Worm (Caenorhabditis elegans): Measurements from ENCODE around the gene K08D9.9.

K08D9.9 gene

ce11 chrV:3230150-3230549 is 6.4 kb downstream of the K08D9.9 start:
- TF ChIP-seq pha-4 (GFP tag; IDR thresholded peaks at IDR 0.05) (no peak), pha-4 (tag; optimal IDR thresholded peaks at IDR 0.05) (no peak), F26F4.8 (GFP tag; conservative IDR thresholded peaks at IDR 0.05) (no peak), mdt-29 (GFP tag; IDR thresholded peaks at IDR 0.05) (no peak), ZK546.5 (tag; optimal IDR thresholded peaks at IDR 0.05) (no peak), dpl-1 (GFP tag; optimal IDR thresholded peaks at IDR 0.05) (no peak), pqm-1 (tag; optimal IDR thresholded peaks at IDR 0.05) (no peak), jun-1 (tag; optimal IDR thresholded peaks at IDR 0.05) (no peak), T20F7.1 (GFP tag; optimal IDR thresholded peaks at IDR 0.05) (no peak)

ce11 chrV:3227373-3227772 is 9.1 kb downstream of the K08D9.9 start, which contains the start of gene K08D9.2:
K08D9.2 (plus strand) TSS chrV:3227673.
- TF ChIP-seq spr-1 (tag; optimal IDR thresholded peaks at IDR 0.05) (no peak), ama-1 (optimal IDR thresholded peaks at IDR 0.05) (no peak), tag-97 (GFP tag; IDR thresholded peaks at IDR 0.05) (no peak), daf-12 (tag; optimal IDR thresholded peaks at IDR 0.05) (no peak), mes-2 (tag; optimal IDR thresholded peaks at IDR 0.05; ENCODE audit: poor library complexity, severe bottlenecking) (no peak), zfp-2 (tag; optimal IDR thresholded peaks at IDR 0.05) (no peak), fkh-10 (GFP tag; optimal IDR thresholded peaks at IDR 0.05) (no peak), lin-13 (GFP tag; optimal IDR thresholded peaks at IDR 0.05) (no peak), zag-1 (tag; optimal IDR thresholded peaks at IDR 0.05) (no peak), F44E2.7 (GFP tag; IDR thresholded peaks at IDR 0.05) (no peak)

- TF ChIP-seq F44E2.7 (GFP tag; IDR thresholded peaks at IDR 0.05) (no peak), unc-62 (GFP tag; optimal IDR thresholded peaks at IDR 0.05 in 1 of 2) (peak in 1 of 2 experiments; percentile 31), unc-62 (tag; optimal IDR thresholded peaks at IDR 0.05) (no peak)
Observed at ce11 chrV:3218604-3219003, 17.9 kb downstream of the K08D9.9 start.

- TF ChIP-seq mep-1 (tag; optimal IDR thresholded peaks at IDR 0.05) (no peak), F26F4.8 (GFP tag; conservative IDR thresholded peaks at IDR 0.05) (no peak), zag-1 (tag; optimal IDR thresholded peaks at IDR 0.05) (no peak), lin-15B (tag; optimal IDR thresholded peaks at IDR 0.05) (no peak), F44E2.7 (GFP tag; IDR thresholded peaks at IDR 0.05) (no peak), nhr-10 (tag; optimal IDR thresholded peaks at IDR 0.05) (no peak), aha-1 (tag) (peak; percentile 9), set-16 (GFP tag; IDR thresholded peaks at IDR 0.05) (peak; percentile 78), F49E8.2 (tag; optimal IDR thresholded peaks at IDR 0.05; ENCODE audit: borderline replicate concordance) (no peak)
Observed at ce11 chrV:3210147-3210546, 26.4 kb downstream of the K08D9.9 start, which contains the start of gene apx-1. apx-1 (plus strand) TSS chrV:3210196.

ce11 chrV:3208940-3209339 is 27.6 kb downstream of the K08D9.9 start:
- no peak for TF ChIP-seq zip-2 (tag; optimal IDR thresholded peaks at IDR 0.05)
- peak in 1 of 2 experiments; percentile 82 for TF ChIP-seq unc-62 (GFP tag; optimal IDR thresholded peaks at IDR 0.05 in 1 of 2)
- no peak for TF ChIP-seq unc-62 (tag; optimal IDR thresholded peaks at IDR 0.05)

ce11 chrV:3204433-3204832 is 32.1 kb downstream of the K08D9.9 start:
- no peak for TF ChIP-seq php-3 (GFP tag; IDR thresholded peaks at IDR 0.05)
- no peak for TF ChIP-seq ctbp-1 (GFP tag; IDR thresholded peaks at IDR 0.05)
- TF ChIP-seq mdl-1 (tag; optimal IDR thresholded peaks at IDR 0.05) = no peak
- peak; percentile 36; the same call in 1 of the 2 replicates for TF ChIP-seq lin-38 (GFP tag; IDR thresholded peaks at IDR 0.05)
- peak in 1 of 2 experiments; percentile 41 for TF ChIP-seq lsy-2 (tag; optimal IDR thresholded peaks at IDR 0.05)
- TF ChIP-seq ceh-20 (GFP tag; IDR thresholded peaks at IDR 0.05) = no peak
- TF ChIP-seq T20F7.1 (GFP tag; optimal IDR thresholded peaks at IDR 0.05) = no peak
- TF ChIP-seq dmd-8 (GFP tag; IDR thresholded peaks at IDR 0.05) = no peak
- TF ChIP-seq F49E8.2 (tag; optimal IDR thresholded peaks at IDR 0.05; ENCODE audit: borderline replicate concordance) = peak; percentile 77
- no peak for TF ChIP-seq nhr-102 (tag; optimal IDR thresholded peaks at IDR 0.05)
- no peak for TF ChIP-seq ama-1 (optimal IDR thresholded peaks at IDR 0.05)
- no peak for TF ChIP-seq mes-2 (tag; optimal IDR thresholded peaks at IDR 0.05; ENCODE audit: poor library complexity, severe bottlenecking)
- TF ChIP-seq sdz-12 (GFP tag; optimal IDR thresholded peaks at IDR 0.05) = no peak
- TF ChIP-seq snpc-1.2 (GFP tag; IDR thresholded peaks at IDR 0.05) = peak; percentile 49; the same call in 1 of the 2 replicates
- TF ChIP-seq mep-1 (tag; optimal IDR thresholded peaks at IDR 0.05) = no peak
- TF ChIP-seq cey-2 (tag; optimal IDR thresholded peaks at IDR 0.05; ENCODE audit: borderline replicate concordance, insufficient read depth) = no peak
- TF ChIP-seq ztf-11 (tag; optimal IDR thresholded peaks at IDR 0.05) = no peak
